Fruit fly (Drosophila melanogaster): Measurements from ENCODE around the gene spict.

spict gene

DNA sequence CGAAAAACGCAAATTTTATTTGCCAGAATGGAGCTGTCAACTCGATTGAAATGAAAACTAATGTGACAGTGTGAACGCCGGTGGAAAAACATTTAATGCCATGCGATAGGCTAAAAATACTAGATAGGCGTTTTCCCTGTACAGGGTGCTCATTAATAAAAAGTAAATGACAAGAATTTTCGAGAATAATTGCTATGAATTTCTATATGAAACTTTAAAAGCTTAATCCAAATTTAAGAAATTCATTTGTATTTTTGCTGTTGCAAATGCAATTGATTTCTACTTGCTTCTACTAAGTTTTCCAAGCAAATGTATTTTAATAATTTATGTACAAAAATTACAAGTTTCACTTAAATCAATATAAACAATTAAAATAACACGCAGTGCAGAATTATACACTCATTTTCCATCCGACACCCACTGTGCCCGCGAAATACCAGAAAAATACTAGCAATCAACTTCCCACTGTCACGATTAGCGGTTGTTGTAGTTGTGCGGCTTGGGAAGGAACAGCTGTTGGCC is 17.3 kb downstream of the spict start, which contains the start of gene Pih1D1 (continued):
- TF ChIP-seq C15 (GFP tag; IDR thresholded peaks at IDR 0.05) (peak; percentile 91; the same call in 2 of the 3 replicates), org-1 (GFP tag; optimal IDR thresholded peaks at IDR 0.05) (peak; percentile 87), Hand (GFP tag; optimal IDR thresholded peaks at IDR 0.05) (peak; percentile 23), lab (GFP tag; optimal IDR thresholded peaks at IDR 0.05) (peak; percentile 95), slou (GFP tag; optimal IDR thresholded peaks at IDR 0.05) (peak; percentile 97), ssp (GFP tag; IDR thresholded peaks at IDR 0.05) (peak; percentile 89), disco-r (GFP tag; optimal IDR thresholded peaks at IDR 0.05) (peak; percentile 75), CG17829 (tag; optimal IDR thresholded peaks at IDR 0.05) (peak; percentile 96), CG4854 (GFP tag; optimal IDR thresholded peaks at IDR 0.05) (peak; percentile 84), lbe (GFP tag; optimal IDR thresholded peaks at IDR 0.05) (no peak), tin (GFP tag; optimal IDR thresholded peaks at IDR 0.05) (peak; percentile 95), CG6813 (GFP tag; optimal IDR thresholded peaks at IDR 0.05) (peak; percentile 80), Poxn (GFP tag; IDR thresholded peaks at IDR 0.05) (peak; percentile 86), CG2678 (tag; optimal IDR thresholded peaks at IDR 0.05) (peak; percentile 97), CG3065 (GFP tag; optimal IDR thresholded peaks at IDR 0.05) (peak; percentile 76), CG7745 (tag; optimal IDR thresholded peaks at IDR 0.05) (no peak), ttk (GFP tag; IDR thresholded peaks at IDR 0.05) (peak; percentile 94), CG32772 (GFP tag; IDR thresholded peaks at IDR 0.05) (peak; percentile 95), Opbp (GFP tag; IDR thresholded peaks at IDR 0.05; ENCODE audit: partially characterized antibody) (no peak), CG16863 (GFP tag; optimal IDR thresholded peaks at IDR 0.05) (peak; percentile 91), Scr (GFP tag; IDR thresholded peaks at IDR 0.05; ENCODE audit: partially characterized antibody) (no peak), CG7987 (GFP tag; optimal IDR thresholded peaks at IDR 0.05) (peak; percentile 66), CG5953 (GFP tag; IDR thresholded peaks at IDR 0.05) (peak; percentile 84), run (tag; optimal IDR thresholded peaks at IDR 0.05) (peak; percentile 80), fd3F (GFP tag; optimal IDR thresholded peaks at IDR 0.05) (peak; percentile 92), nau (GFP tag; optimal IDR thresholded peaks at IDR 0.05) (peak; percentile 89), CG12104 (GFP tag; optimal IDR thresholded peaks at IDR 0.05) (peak; percentile 97), jigr1 (GFP tag; IDR thresholded peaks at IDR 0.05) (peak; percentile 90), dm (GFP tag; optimal IDR thresholded peaks at IDR 0.05) (peak; percentile 88), CG2712 (tag; optimal IDR thresholded peaks at IDR 0.05) (peak; percentile 97), Abd-B (GFP tag; optimal IDR thresholded peaks at IDR 0.05) (peak; percentile 97), peb (GFP tag; IDR thresholded peaks at IDR 0.05) (peak; percentile 90), CG7556 (GFP tag; optimal IDR thresholded peaks at IDR 0.05) (peak; percentile 93), CG15696 (tag; optimal IDR thresholded peaks at IDR 0.05) (peak; percentile 96), CG18476 (GFP tag; optimal IDR thresholded peaks at IDR 0.05) (peak; percentile 94), CG11398 (GFP tag; optimal IDR thresholded peaks at IDR 0.05) (peak; percentile 80), CG1233 (GFP tag; optimal IDR thresholded peaks at IDR 0.05) (peak; percentile 96), odd (GFP tag; optimal IDR thresholded peaks at IDR 0.05) (peak; percentile 67), oc (tag; optimal IDR thresholded peaks at IDR 0.05) (peak; percentile 83), nerfin-1 (tag; optimal IDR thresholded peaks at IDR 0.05) (peak; percentile 95), ro (GFP tag; IDR thresholded peaks at IDR 0.05) (peak; percentile 91), CG15073 (GFP tag; optimal IDR thresholded peaks at IDR 0.05) (peak; percentile 77), tll (GFP tag; optimal IDR thresholded peaks at IDR 0.05) (peak; percentile 34 to 36), Bteb2 (GFP tag; optimal IDR thresholded peaks at IDR 0.05) (peak; percentile 92), CG31441 (GFP tag; IDR thresholded peaks at IDR 0.05) (no peak; the same call in 1 of the 2 replicates), mirr (GFP tag; optimal IDR thresholded peaks at IDR 0.05) (peak; percentile 78), gsb-n (tag; optimal IDR thresholded peaks at IDR 0.05) (peak; percentile 87), CG17361 (GFP tag; IDR thresholded peaks at IDR 0.05) (peak; percentile 99), Bgb (GFP tag; IDR thresholded peaks at IDR 0.05; ENCODE audit: partially characterized antibody) (no peak), Lim3 (GFP tag; IDR thresholded peaks at IDR 0.05) (peak; percentile 91)
